Fruit fly (Drosophila melanogaster): Measurements from ENCODE around the gene I-t.

I-t gene

dm6 chr3R:11678016-11678415 is 25.8 kb upstream of the I-t start, which contains the start of gene CG18476 (continued):
- TF ChIP-seq CG12659 (GFP tag; optimal IDR thresholded peaks at IDR 0.05) (peak; percentile 94), seq (GFP tag; IDR thresholded peaks at IDR 0.05) (peak; percentile 89), Dip3 (GFP tag; optimal IDR thresholded peaks at IDR 0.05) (peak; percentile 58), ato (GFP tag; IDR thresholded peaks at IDR 0.05; ENCODE audit: partially characterized antibody) (no peak), mld (GFP tag; IDR thresholded peaks at IDR 0.05; ENCODE audit: partially characterized antibody) (no peak), dan (GFP tag; IDR thresholded peaks at IDR 0.05) (peak; percentile 12; the same call in 1 of the 2 replicates), CG11696 (GFP tag; IDR thresholded peaks at IDR 0.05) (peak; percentile 82), CG15479 (GFP tag; optimal IDR thresholded peaks at IDR 0.05) (no peak), crc (GFP tag; optimal IDR thresholded peaks at IDR 0.05) (no peak), slp2 (GFP tag; optimal IDR thresholded peaks at IDR 0.05) (no peak), HmgZ (tag; optimal IDR thresholded peaks at IDR 0.05) (peak; percentile 92), sr (GFP tag; IDR thresholded peaks at IDR 0.05) (peak; percentile 54; the same call in 1 of the 3 replicates), CG8924 (tag; optimal IDR thresholded peaks at IDR 0.05) (peak; percentile 93), Tbp (GFP tag; optimal IDR thresholded peaks at IDR 0.05) (no peak), Rx (GFP tag; IDR thresholded peaks at IDR 0.05) (peak; percentile 91), CG12942 (GFP tag; optimal IDR thresholded peaks at IDR 0.05) (peak; percentile 77), ash1 (GFP tag; optimal IDR thresholded peaks at IDR 0.05) (no peak), Usf (GFP tag; optimal IDR thresholded peaks at IDR 0.05) (peak; percentile 81), toy (GFP tag; IDR thresholded peaks at IDR 0.05) (peak; percentile 87), fru (optimal IDR thresholded peaks at IDR 0.05) (no peak), Eip74EF (GFP tag; optimal IDR thresholded peaks at IDR 0.05) (peak in 1 of 2 experiments; percentile 89), ftz-f1 (GFP tag; optimal IDR thresholded peaks at IDR 0.05) (peak; percentile 54), CG2199 (GFP tag; IDR thresholded peaks at IDR 0.05) (peak; percentile 90), bab2 (GFP tag; optimal IDR thresholded peaks at IDR 0.05) (peak; percentile 76), ewg (GFP tag; optimal IDR thresholded peaks at IDR 0.05) (peak; percentile 75), CG10543 (GFP tag; optimal IDR thresholded peaks at IDR 0.05) (peak; percentile 66), NfI (GFP tag; optimal IDR thresholded peaks at IDR 0.05) (peak; percentile 88), CG10462 (GFP tag; optimal IDR thresholded peaks at IDR 0.05) (peak; percentile 72), gsb-n (tag; optimal IDR thresholded peaks at IDR 0.05) (peak; percentile 89), CG6854 (GFP tag; optimal IDR thresholded peaks at IDR 0.05) (peak; percentile 64), Stat92E (GFP tag; optimal IDR thresholded peaks at IDR 0.05) (peak in 1 of 3 experiments; percentile 50), gt (GFP tag; IDR thresholded peaks at IDR 0.05) (peak; percentile 81), stc (GFP tag; IDR thresholded peaks at IDR 0.05) (peak; percentile 94), klu (GFP tag; IDR thresholded peaks at IDR 0.05) (peak; percentile 90), unc-4 (GFP tag; IDR thresholded peaks at IDR 0.05; ENCODE audit: partially characterized antibody) (no peak), YL-1 (GFP tag; optimal IDR thresholded peaks at IDR 0.05) (peak; percentile 69), CG30020 (tag; optimal IDR thresholded peaks at IDR 0.05) (peak; percentile 77), CG4282 (GFP tag; optimal IDR thresholded peaks at IDR 0.05) (no peak), Adf1 (GFP tag; IDR thresholded peaks at IDR 0.05) (peak; percentile 73), Jarid2 (GFP tag; optimal IDR thresholded peaks at IDR 0.05) (peak; percentile 29), B-H2 (GFP tag; optimal IDR thresholded peaks at IDR 0.05) (peak; percentile 78), CG34224 (GFP tag; IDR thresholded peaks at IDR 0.05; ENCODE audit: partially characterized antibody) (no peak), CG1647 (GFP tag; optimal IDR thresholded peaks at IDR 0.05) (peak; percentile 37), tna (GFP tag; IDR thresholded peaks at IDR 0.05; ENCODE audit: partially characterized antibody) (no peak), CG8944 (GFP tag; optimal IDR thresholded peaks at IDR 0.05) (peak; percentile 36), CG34422 (GFP tag; IDR thresholded peaks at IDR 0.05) (peak; percentile 96), NFAT (GFP tag; IDR thresholded peaks at IDR 0.05) (peak; percentile 90), Dad (GFP tag; optimal IDR thresholded peaks at IDR 0.05) (peak; percentile 30), CG13296 (GFP tag; optimal IDR thresholded peaks at IDR 0.05) (peak; percentile 92), HLH54F (GFP tag; optimal IDR thresholded peaks at IDR 0.05) (peak; percentile 53), crp (GFP tag; optimal IDR thresholded peaks at IDR 0.05) (peak in 1 of 2 experiments; percentile 47)
